Fruit fly (Drosophila melanogaster) whole organism, embryonic: Measurements from ENCODE around the gene CG8100.

ENCODE experiments used
- Aef1 ChIP-seq: fragments of 200-800 bp; sonication (Bioruptor generic); IDR thresholded peaks from 3 replicates; pipeline ENCODE4 v1.3.6; 2022; ENCODE audit warnings: missing biosample characterization, missing genetic modification characterization
- Atf-2 ChIP-seq: fragments of 200-800 bp; sonication (Bioruptor generic); optimal IDR thresholded peaks from 2 replicates; lab custom pipeline; 2016; ENCODE audit warnings: missing biosample characterization, missing genetic modification characterization
- Atf3 ChIP-seq: fragments of 200-800 bp; sonication (Bioruptor generic); optimal IDR thresholded peaks from 3 replicates; lab custom pipeline; 2016; ENCODE audit warnings: missing biosample characterization, missing genetic modification characterization
- CG10267 ChIP-seq: fragments of 200-800 bp; sonication (Bioruptor generic); optimal IDR thresholded peaks from 2 replicates; lab custom pipeline; 2018; ENCODE audit warnings: missing biosample characterization, mild to moderate bottlenecking, missing genetic modification characterization, moderate library complexity
- CG11085 ChIP-seq: fragments of 200-800 bp; sonication (Bioruptor generic); IDR thresholded peaks from 2 replicates; pipeline ENCODE4 v1.3.6; 2022; ENCODE audit warnings: missing biosample characterization, missing genetic modification characterization
- CG11456 ChIP-seq: fragments of 200-800 bp; sonication (Bioruptor generic); IDR thresholded peaks from 3 replicates; pipeline ENCODE4 v1.3.6; 2022; ENCODE audit warnings: missing biosample characterization, missing genetic modification characterization
- CG12942 ChIP-seq: fragments of 200-800 bp; sonication (Bioruptor generic); optimal IDR thresholded peaks from 3 replicates; lab custom pipeline; 2016; ENCODE audit warnings: missing biosample characterization, missing genetic modification characterization
- CG13624 ChIP-seq: fragments of 200-800 bp; sonication (Bioruptor generic); optimal IDR thresholded peaks from 2 replicates; lab custom pipeline; 2016; ENCODE audit warnings: missing biosample characterization, missing genetic modification characterization
- CG15514 ChIP-seq: fragments of 200-800 bp; sonication (Bioruptor generic); optimal IDR thresholded peaks from 3 replicates; lab custom pipeline; 2017; ENCODE audit warnings: missing biosample characterization, missing genetic modification characterization, mild to moderate bottlenecking, moderate library complexity, missing genetic modification reagents
- CG16815 ChIP-seq: fragments of 200-800 bp; sonication (Bioruptor generic); optimal IDR thresholded peaks from 3 replicates; lab custom pipeline; 2017; ENCODE audit warnings: missing biosample characterization, mild to moderate bottlenecking, missing genetic modification characterization
- CG17186 ChIP-seq: fragments of 200-800 bp; sonication (Bioruptor generic); optimal IDR thresholded peaks from 3 replicates; lab custom pipeline; 2017; ENCODE audit warnings: missing biosample characterization, missing genetic modification reagents, missing genetic modification characterization
- CG17568 ChIP-seq: fragments of 200-800 bp; sonication (Bioruptor generic); optimal IDR thresholded peaks from 2 replicates; lab custom pipeline; 2018; ENCODE audit warnings: missing biosample characterization, mild to moderate bottlenecking, missing genetic modification characterization, moderate library complexity
- CG30431 ChIP-seq: fragments of 200-800 bp; sonication (Bioruptor generic); optimal IDR thresholded peaks from 2 replicates; lab custom pipeline; 2017; ENCODE audit warnings: missing biosample characterization, missing genetic modification characterization
- CG3065 ChIP-seq: fragments of 200-800 bp; sonication (Bioruptor generic); optimal IDR thresholded peaks from 2 replicates; lab custom pipeline; 2016; ENCODE audit warnings: missing biosample characterization, missing genetic modification characterization
- CG3281 ChIP-seq: fragments of 200-800 bp; sonication (Bioruptor generic); optimal IDR thresholded peaks from 3 replicates; lab custom pipeline; 2017; ENCODE audit warnings: missing biosample characterization, mild to moderate bottlenecking, missing genetic modification characterization
- CG4282 ChIP-seq: fragments of 200-800 bp; sonication (Bioruptor generic); optimal IDR thresholded peaks from 2 replicates; lab custom pipeline; 2016; ENCODE audit warnings: missing biosample characterization, missing genetic modification characterization
- CG4617 ChIP-seq: fragments of 200-800 bp; sonication (Bioruptor generic); optimal IDR thresholded peaks from 3 replicates; lab custom pipeline; 2016; ENCODE audit warnings: missing biosample characterization, missing genetic modification characterization, borderline replicate concordance
- CG4854 ChIP-seq: fragments of 200-800 bp; sonication (Bioruptor generic); optimal IDR thresholded peaks from 2 replicates; lab custom pipeline; 2016; ENCODE audit warnings: missing biosample characterization, missing genetic modification characterization, inconsistent platforms
- CG9817 ChIP-seq: fragments of 200-800 bp; sonication (Bioruptor generic); optimal IDR thresholded peaks from 2 replicates; lab custom pipeline; 2018; ENCODE audit warnings: missing biosample characterization, mild to moderate bottlenecking, missing genetic modification characterization, moderate library complexity
- Dek ChIP-seq: fragments of 200-800 bp; sonication (Bioruptor generic); optimal IDR thresholded peaks from 3 replicates; lab custom pipeline; 2019; ENCODE audit warnings: missing biosample characterization, mild to moderate bottlenecking, missing genetic modification characterization, moderate library complexity
- Doc2 ChIP-seq: fragments of 200-800 bp; sonication (Bioruptor generic); IDR thresholded peaks from 2 replicates; pipeline ENCODE4 v1.3.6; 2022; ENCODE audit warnings: missing biosample characterization, missing genetic modification characterization
- Fer3 ChIP-seq: fragments of 200-800 bp; sonication (Bioruptor generic); optimal IDR thresholded peaks from 2 replicates; lab custom pipeline; 2018; ENCODE audit warnings: missing biosample characterization, mild to moderate bottlenecking, missing genetic modification characterization, moderate library complexity
- Hand ChIP-seq: fragments of 200-800 bp; sonication (Bioruptor generic); optimal IDR thresholded peaks from 2 replicates; lab custom pipeline; 2017; ENCODE audit warnings: mild to moderate bottlenecking, missing biosample characterization, missing genetic modification reagents, missing genetic modification characterization
- Hmr ChIP-seq: fragments of 200-800 bp; sonication (Bioruptor generic); optimal IDR thresholded peaks from 3 replicates; lab custom pipeline; 2017; ENCODE audit warnings: mild to moderate bottlenecking, missing biosample characterization, missing genetic modification reagents, missing genetic modification characterization
- Hr39 ChIP-seq: fragments of >200 bp; optimal IDR thresholded peaks from 2 replicates; lab custom pipeline; 2017
- Kr ChIP-seq: fragments of 200-800 bp; sonication (Bioruptor generic); optimal IDR thresholded peaks from 2 replicates; lab custom pipeline; 2017; ENCODE audit warnings: missing biosample characterization, mild to moderate bottlenecking, missing genetic modification characterization
- Lim3 ChIP-seq: fragments of 200-800 bp; sonication (Bioruptor generic); IDR thresholded peaks from 2 replicates; pipeline ENCODE4 v1.3.6; 2022; ENCODE audit warnings: missing biosample characterization, missing genetic modification characterization
- Neu2 ChIP-seq: fragments of 200-800 bp; sonication (Bioruptor generic); optimal IDR thresholded peaks from 3 replicates; lab custom pipeline; 2016; ENCODE audit warnings: missing biosample characterization, missing genetic modification characterization, borderline replicate concordance
- Sin3A ChIP-seq: fragments of >200 bp; optimal IDR thresholded peaks from 2 replicates; lab custom pipeline; 2018
- ara ChIP-seq: fragments of 200-800 bp; sonication (Bioruptor generic); IDR thresholded peaks from 2 replicates; pipeline ENCODE4 v1.3.6; 2022; ENCODE audit warnings: missing biosample characterization, missing genetic modification characterization
- bsh ChIP-seq, 2 experiments: fragments of 200-800 bp; sonication (Bioruptor generic); optimal IDR thresholded peaks; 2 replicates each; lab custom pipeline; 2017 to 2018; ENCODE audit warnings: mild to moderate bottlenecking in 2 of 2, missing biosample characterization in 2 of 2, missing genetic modification characterization in 2 of 2, moderate library complexity in 1 of 2
- croc ChIP-seq: fragments of 200-800 bp; sonication (Bioruptor generic); conservative IDR thresholded peaks from 3 replicates; pipeline ENCODE4 v1.3.6; 2022; ENCODE audit warnings: missing biosample characterization, missing genetic modification characterization
- dati ChIP-seq: fragments of 200-800 bp; sonication (Bioruptor generic); IDR thresholded peaks from 2 replicates; pipeline ENCODE4 v1.3.6; 2022; ENCODE audit warnings: missing biosample characterization, missing genetic modification characterization
- disco-r ChIP-seq: fragments of 200-800 bp; sonication (Bioruptor generic); optimal IDR thresholded peaks from 2 replicates; lab custom pipeline; 2016; ENCODE audit warnings: missing biosample characterization, missing genetic modification characterization
- fd3F ChIP-seq: fragments of 200-800 bp; sonication (Bioruptor generic); optimal IDR thresholded peaks from 2 replicates; lab custom pipeline; 2018; ENCODE audit warnings: missing biosample characterization, mild to moderate bottlenecking, missing genetic modification characterization, moderate library complexity
- gce ChIP-seq: fragments of 200-800 bp; sonication (Bioruptor generic); IDR thresholded peaks from 3 replicates; pipeline ENCODE4 v1.3.6; 2022; ENCODE audit warnings: missing biosample characterization, missing genetic modification characterization
- gcm2 ChIP-seq: fragments of 200-800 bp; sonication (Bioruptor generic); optimal IDR thresholded peaks from 2 replicates; lab custom pipeline; 2016; ENCODE audit warnings: missing biosample characterization, missing genetic modification characterization
- h ChIP-seq: fragments of >200 bp; optimal IDR thresholded peaks from 2 replicates; lab custom pipeline; 2017
- ind ChIP-seq: fragments of 200-800 bp; sonication (Bioruptor generic); optimal IDR thresholded peaks from 3 replicates; lab custom pipeline; 2016; ENCODE audit warnings: missing biosample characterization, missing genetic modification characterization
- pb ChIP-seq: fragments of 200-800 bp; sonication (Bioruptor generic); optimal IDR thresholded peaks from 3 replicates; lab custom pipeline; 2016; ENCODE audit warnings: missing biosample characterization, missing genetic modification characterization
- scrt ChIP-seq: fragments of 200-800 bp; sonication (Bioruptor generic); optimal IDR thresholded peaks from 2 replicates; lab custom pipeline; 2018; ENCODE audit warnings: missing biosample characterization, mild to moderate bottlenecking, missing genetic modification characterization, moderate library complexity
- sim ChIP-seq: fragments of 200-800 bp; sonication (Bioruptor generic); IDR thresholded peaks from 2 replicates; pipeline ENCODE4 v1.3.6; 2022; ENCODE audit warnings: missing biosample characterization, missing genetic modification characterization
- sisA ChIP-seq: fragments of 200-800 bp; sonication (Bioruptor generic); IDR thresholded peaks from 2 replicates; pipeline ENCODE4 v1.3.6; 2022; ENCODE audit warnings: missing biosample characterization, missing genetic modification characterization
- slou ChIP-seq: fragments of 200-800 bp; sonication (Bioruptor generic); optimal IDR thresholded peaks from 3 replicates; lab custom pipeline; 2016; ENCODE audit warnings: missing biosample characterization, missing genetic modification characterization
- sna ChIP-seq: fragments of 200-800 bp; sonication (Bioruptor generic); IDR thresholded peaks from 2 replicates; pipeline ENCODE4 v1.3.6; 2022; ENCODE audit warnings: missing biosample characterization, missing genetic modification characterization; ENCODE audit not compliant: partially characterized antibody
- stc ChIP-seq: fragments of 200-800 bp; sonication (Bioruptor generic); IDR thresholded peaks from 2 replicates; pipeline ENCODE4 v1.3.6; 2022; ENCODE audit warnings: missing biosample characterization, missing genetic modification characterization
- tll ChIP-seq, 2 experiments: fragments of 200-800 bp in 1 of 2; fragments of >200 bp in 1 of 2; sonication (Bioruptor generic) in 1 of 2; optimal IDR thresholded peaks; 2 replicates each; lab custom pipeline; 2017 to 2019; ENCODE audit warnings: missing biosample characterization in 2 of 2, missing genetic modification characterization in 2 of 2, mild to moderate bottlenecking in 1 of 2, moderate library complexity in 1 of 2
- tna ChIP-seq: fragments of 200-800 bp; sonication (Bioruptor generic); IDR thresholded peaks from 2 replicates; pipeline ENCODE4 v1.3.6; 2022; ENCODE audit warnings: missing biosample characterization, missing genetic modification characterization; ENCODE audit not compliant: partially characterized antibody
- toy ChIP-seq: fragments of 200-800 bp; sonication (Bioruptor generic); IDR thresholded peaks from 2 replicates; pipeline ENCODE4 v1.3.6; 2022; ENCODE audit warnings: missing biosample characterization, missing genetic modification characterization
- trem ChIP-seq: fragments of 200-800 bp; optimal IDR thresholded peaks from 3 replicates; lab custom pipeline; 2019; ENCODE audit warnings: missing biosample characterization, mild to moderate bottlenecking, missing genetic modification characterization, moderate library complexity
- vfl ChIP-seq: fragments of 200-800 bp; sonication (Bioruptor generic); optimal IDR thresholded peaks from 2 replicates; lab custom pipeline; 2016; ENCODE audit warnings: missing biosample characterization, missing genetic modification characterization
- wor ChIP-seq: fragments of 200-800 bp; sonication (Bioruptor generic); IDR thresholded peaks from 2 replicates; pipeline ENCODE4 v1.3.6; 2022; ENCODE audit warnings: missing biosample characterization, missing genetic modification characterization
- yki ChIP-seq: fragments of >200 bp; optimal IDR thresholded peaks from 3 replicates; lab custom pipeline; 2018

The CG8100 gene

dm6 chr3L:14071621-14072020, 11.8 kb upstream of the CG8100 start, which contains the start of gene Pex1 (continued):
- no peak for TF ChIP-seq disco-r (GFP tag; lab: Kevin White, UChicago)
- no peak for TF ChIP-seq Fer3 (tag; lab: Kevin White, UChicago)
- TF ChIP-seq CG17186, result peak; percentile 74
- TF ChIP-seq CG17568 (GFP tag; lab: Kevin White, UChicago), result no peak
- no peak for TF ChIP-seq slou (GFP tag; lab: Kevin White, UChicago)
- TF ChIP-seq Doc2 (GFP tag; lab: Robert Waterston, UW), result no peak
- no peak for TF ChIP-seq tll (GFP tag; optimal IDR thresholded peaks at IDR 0.05; lab: Kevin White, UChicago)
- TF ChIP-seq Lim3 (GFP tag; lab: Robert Waterston, UW), result no peak
- TF ChIP-seq CG16815 (GFP tag; lab: Kevin White, UChicago), result no peak
- TF ChIP-seq CG10267 (tag; lab: Kevin White, UChicago), result peak; percentile 50
- TF ChIP-seq dati (GFP tag; lab: Robert Waterston, UW), result no peak
- no peak for TF ChIP-seq CG13624 (GFP tag; lab: Kevin White, UChicago)
- TF ChIP-seq CG15514 (GFP tag; lab: Kevin White, UChicago), result no peak
- TF ChIP-seq fd3F (GFP tag; lab: Kevin White, UChicago), result no peak
- TF ChIP-seq Neu2 (GFP tag; lab: Kevin White, UChicago), result no peak
- TF ChIP-seq Dek (tag; lab: Kevin White, UChicago), result no peak
- TF ChIP-seq Aef1, result no peak
- TF ChIP-seq toy (GFP tag; lab: Robert Waterston, UW), result no peak
- no peak for TF ChIP-seq CG4854 (GFP tag; lab: Kevin White, UChicago)
- TF ChIP-seq vfl (GFP tag; lab: Kevin White, UChicago), result no peak
- TF ChIP-seq CG4282 (GFP tag; lab: Kevin White, UChicago), result no peak
- no peak for TF ChIP-seq pb (GFP tag; lab: Kevin White, UChicago)
- peak; percentile 88 for TF ChIP-seq sna (GFP tag; lab: Robert Waterston, UW)
- TF ChIP-seq gcm2 (GFP tag; lab: Kevin White, UChicago), result no peak
- peak; percentile 31 for TF ChIP-seq CG4617 (GFP tag; lab: Kevin White, UChicago)
- TF ChIP-seq Hr39 (lab: Kevin White, UChicago), result no peak
- no peak for TF ChIP-seq yki (lab: Kevin White, UChicago)
- TF ChIP-seq CG9817 (tag; lab: Kevin White, UChicago), result no peak
- TF ChIP-seq CG3281, result no peak
- TF ChIP-seq CG11456 (GFP tag; lab: Robert Waterston, UW), result 0 out of 3 replicates have a peak, but pooled peaks have one; percentile 60
- no peak for TF ChIP-seq CG3065 (GFP tag; lab: Kevin White, UChicago)
- peak; percentile 55 for TF ChIP-seq Sin3A
- no peak for TF ChIP-seq sim (GFP tag; lab: Robert Waterston, UW)
- TF ChIP-seq CG30431 (GFP tag; lab: Kevin White, UChicago), result no peak
- peak; percentile 35 for TF ChIP-seq trem (tag; lab: Kevin White, UChicago)
- no peak for TF ChIP-seq tna
- no peak for TF ChIP-seq Hand (GFP tag; lab: Kevin White, UChicago)
- no peak for TF ChIP-seq Hmr
- TF ChIP-seq sisA (GFP tag; lab: Robert Waterston, UW), result no peak
- no peak for TF ChIP-seq croc
- no peak for TF ChIP-seq CG12942 (GFP tag; lab: Kevin White, UChicago)
- no peak for TF ChIP-seq Atf3
- no peak for TF ChIP-seq bsh (GFP tag; optimal IDR thresholded peaks at IDR 0.05; lab: Kevin White, UChicago)
- no peak for TF ChIP-seq Atf-2 (GFP tag; lab: Kevin White, UChicago)
- TF ChIP-seq h (lab: Kevin White, UChicago), result no peak
- TF ChIP-seq ind (GFP tag; lab: Kevin White, UChicago), result no peak
- no peak for TF ChIP-seq gce (GFP tag; lab: Robert Waterston, UW)
- peak; percentile 99 for TF ChIP-seq scrt (GFP tag; lab: Kevin White, UChicago)
- no peak for TF ChIP-seq Kr
- no peak for TF ChIP-seq CG11085
- TF ChIP-seq ara (GFP tag; lab: Robert Waterston, UW), result no peak
- peak; percentile 34; the same call in 1 of the 2 replicates for TF ChIP-seq stc (GFP tag; lab: Robert Waterston, UW)
- TF ChIP-seq wor (GFP tag; lab: Robert Waterston, UW), result no peak
